Comparison of ENCODE assay signal across 4 worm cellular contexts in the genomic region with DNA sequence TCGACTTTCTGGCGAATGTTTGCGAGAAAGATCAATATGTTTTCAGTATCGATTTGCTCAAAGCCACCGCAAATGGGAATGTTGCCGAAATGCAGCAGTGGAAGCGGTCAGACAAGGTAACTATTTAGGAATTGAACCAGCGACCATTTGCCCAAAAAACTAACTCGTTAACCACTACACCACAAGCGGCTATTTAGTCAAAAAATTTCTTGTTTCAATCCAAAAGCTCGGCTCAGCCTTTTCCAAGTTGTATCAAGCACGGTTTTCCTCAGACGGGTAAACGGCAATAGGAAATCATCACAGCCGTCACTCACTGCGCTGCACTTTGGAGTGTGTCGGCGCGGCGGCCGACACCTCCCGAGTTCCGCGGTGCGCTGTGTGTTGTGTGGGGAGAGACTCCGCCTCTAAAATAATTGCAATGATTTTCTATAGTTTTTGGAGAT.
TF ChIP-seq lines count a peak whose summit lies in the region.

No protein-coding gene starts in this region.

TF ChIP-seq in whole organism, L1 larva, 84 proteins besides CTCF, POLR2A, EP300 and RAD21 (continued from another document and continues in another):
- TF ChIP-seq nhr-28 (tag; optimal IDR thresholded peaks at IDR 0.05; lab: Kevin White, UChicago) = no peak
- TF ChIP-seq zip-4 (GFP tag; optimal IDR thresholded peaks at IDR 0.05; lab: Kevin White, UChicago) = peak; percentile 58
- peak; percentile 54 for TF ChIP-seq nhr-11 (tag; optimal IDR thresholded peaks at IDR 0.05; lab: Kevin White, UChicago)
- peak; percentile 15 for TF ChIP-seq ceh-8 (GFP tag; optimal IDR thresholded peaks at IDR 0.05; lab: Kevin White, UChicago)
- TF ChIP-seq rnt-1 (tag; optimal IDR thresholded peaks at IDR 0.05; lab: Kevin White, UChicago) = peak; percentile 89
- peak; percentile 68 for TF ChIP-seq lin-39 (tag; optimal IDR thresholded peaks at IDR 0.05; lab: Kevin White, UChicago)
- TF ChIP-seq efl-3 (GFP tag; optimal IDR thresholded peaks at IDR 0.05; lab: Kevin White, UChicago) = peak; percentile 48
- TF ChIP-seq nhr-20 (tag; optimal IDR thresholded peaks at IDR 0.05; lab: Kevin White, UChicago) = peak; percentile 82
- TF ChIP-seq ceh-82 (tag; optimal IDR thresholded peaks at IDR 0.05; lab: Kevin White, UChicago) = peak; percentile 63 to 76 (median 66)
- no peak for TF ChIP-seq unc-30 (tag; optimal IDR thresholded peaks at IDR 0.05; lab: Kevin White, UChicago)
- peak; percentile 84 for TF ChIP-seq lin-13 (GFP tag; optimal IDR thresholded peaks at IDR 0.05; lab: Kevin White, UChicago)
- TF ChIP-seq swsn-7 (tag; optimal IDR thresholded peaks at IDR 0.05; lab: Kevin White, UChicago) = peak; percentile 86
- no peak for TF ChIP-seq Y116A8C.19 (tag; optimal IDR thresholded peaks at IDR 0.05; lab: Kevin White, UChicago; ENCODE audit: borderline replicate concordance)
- peak; percentile 53 for TF ChIP-seq aly-2 (tag; optimal IDR thresholded peaks at IDR 0.05; lab: Kevin White, UChicago)
- no peak for TF ChIP-seq alr-1 (tag; optimal IDR thresholded peaks at IDR 0.05; lab: Kevin White, UChicago; ENCODE audit: borderline replicate concordance)
- TF ChIP-seq ces-1 (GFP tag; optimal IDR thresholded peaks at IDR 0.05; lab: Kevin White, UChicago) = no peak
- TF ChIP-seq fkh-10 (GFP tag; optimal IDR thresholded peaks at IDR 0.05; lab: Kevin White, UChicago) = no peak
- peak; percentile 77 for TF ChIP-seq lin-14 (GFP tag; optimal IDR thresholded peaks at IDR 0.05; lab: Kevin White, UChicago)
- peak; percentile 92 for TF ChIP-seq nhr-47 (tag; optimal IDR thresholded peaks at IDR 0.05; lab: Kevin White, UChicago)
- TF ChIP-seq C34B4.2 (tag; optimal IDR thresholded peaks at IDR 0.05; lab: Kevin White, UChicago) = no peak
- TF ChIP-seq sptf-1 (tag; optimal IDR thresholded peaks at IDR 0.05; lab: Kevin White, UChicago) = no peak
- TF ChIP-seq nhr-19 (GFP tag; conservative IDR thresholded peaks at IDR 0.05; lab: Robert Waterston, UW) = peak; percentile 84
- peak; percentile 44 for TF ChIP-seq unc-86 (tag; optimal IDR thresholded peaks at IDR 0.05; lab: Kevin White, UChicago)
- no peak for TF ChIP-seq nhr-84 (tag; optimal IDR thresholded peaks at IDR 0.05; lab: Kevin White, UChicago)
- TF ChIP-seq unc-130 (tag; optimal IDR thresholded peaks at IDR 0.05; lab: Kevin White, UChicago) = peak; percentile 40
- TF ChIP-seq skn-1 (tag; optimal IDR thresholded peaks at IDR 0.05; lab: Kevin White, UChicago) = peak; percentile 41
- TF ChIP-seq dpl-1 (GFP tag; optimal IDR thresholded peaks at IDR 0.05; lab: Kevin White, UChicago) = peak; percentile 65 to 75 (median 72)
- TF ChIP-seq tbx-2 (tag; optimal IDR thresholded peaks at IDR 0.05; lab: Kevin White, UChicago) = peak; percentile 68
- no peak for TF ChIP-seq ceh-90 (tag; optimal IDR thresholded peaks at IDR 0.05; lab: Kevin White, UChicago)
- TF ChIP-seq fkh-8 (tag; optimal IDR thresholded peaks at IDR 0.05; lab: Kevin White, UChicago) = peak; percentile 29
- no peak for TF ChIP-seq lir-3 (tag; optimal IDR thresholded peaks at IDR 0.05; lab: Kevin White, UChicago; ENCODE audit: poor library complexity)

TF ChIP-seq in whole organism, L3 larva, 47 proteins besides CTCF, POLR2A, EP300 and RAD21 (continued from another document):
- TF ChIP-seq mdl-1 (tag; optimal IDR thresholded peaks at IDR 0.05; lab: Kevin White, UChicago) (no peak), tbx-2 (tag; optimal IDR thresholded peaks at IDR 0.05; lab: Kevin White, UChicago) (peak; percentile 16), ztf-4 (tag; optimal IDR thresholded peaks at IDR 0.05; lab: Kevin White, UChicago) (no peak), zag-1 (tag; optimal IDR thresholded peaks at IDR 0.05; lab: Kevin White, UChicago) (no peak), elt-1 (tag; optimal IDR thresholded peaks at IDR 0.05; lab: Kevin White, UChicago) (no peak), ztf-11 (tag; optimal IDR thresholded peaks at IDR 0.05; lab: Kevin White, UChicago) (no peak), jun-1 (tag; optimal IDR thresholded peaks at IDR 0.05; lab: Kevin White, UChicago) (peak; percentile 46), daf-12 (tag; optimal IDR thresholded peaks at IDR 0.05; lab: Kevin White, UChicago) (no peak), ceh-82 (tag; optimal IDR thresholded peaks at IDR 0.05; lab: Kevin White, UChicago) (peak; percentile 62), egl-27 (tag; optimal IDR thresholded peaks at IDR 0.05; lab: Kevin White, UChicago) (peak; percentile 40)

TF ChIP-seq in whole organism, L4 larva, 104 proteins besides CTCF, POLR2A, EP300 and RAD21 (continued from another document and continues in another):
- TF ChIP-seq lin-29 (GFP tag; IDR thresholded peaks at IDR 0.05; lab: Robert Waterston, UW) (no peak), egl-27 (tag; optimal IDR thresholded peaks at IDR 0.05; lab: Kevin White, UChicago) (no peak), lin-39 (tag; optimal IDR thresholded peaks at IDR 0.05; lab: Kevin White, UChicago) (no peak), mdl-1 (tag; optimal IDR thresholded peaks at IDR 0.05; lab: Kevin White, UChicago) (peak in 1 of 2 experiments; percentile 11), nhr-11 (tag; optimal IDR thresholded peaks at IDR 0.05; lab: Kevin White, UChicago) (no peak), dpl-1 (GFP tag; optimal IDR thresholded peaks at IDR 0.05; lab: Kevin White, UChicago) (peak; percentile 71), nhr-111 (GFP tag; optimal IDR thresholded peaks at IDR 0.05; lab: Kevin White, UChicago) (no peak), skn-1 (tag; optimal IDR thresholded peaks at IDR 0.05; lab: Kevin White, UChicago) (no peak), egl-43 (GFP tag; IDR thresholded peaks at IDR 0.05; lab: Robert Waterston, UW) (peak; percentile 72), nhr-10 (tag; optimal IDR thresholded peaks at IDR 0.05; lab: Kevin White, UChicago) (no peak), madf-5 (GFP tag; IDR thresholded peaks at IDR 0.05; lab: Robert Waterston, UW) (no peak), Y5F2A.4 (GFP tag; optimal IDR thresholded peaks at IDR 0.05; lab: Kevin White, UChicago) (peak; percentile 36), nhr-77 (tag; optimal IDR thresholded peaks at IDR 0.05; lab: Kevin White, UChicago) (peak; percentile 2), hlh-30 (tag; optimal IDR thresholded peaks at IDR 0.05; lab: Kevin White, UChicago; ENCODE audit: insufficient read depth) (peak; percentile 67), nhr-42 (GFP tag; IDR thresholded peaks at IDR 0.05; lab: Robert Waterston, UW) (peak; percentile 59), nhr-48 (tag; optimal IDR thresholded peaks at IDR 0.05; lab: Kevin White, UChicago) (peak; percentile 65), ceh-20 (GFP tag; IDR thresholded peaks at IDR 0.05; lab: Robert Waterston, UW) (0 out of 2 replicates have a peak, but pooled peaks have one; percentile 23), hmg-1.1 (GFP tag; IDR thresholded peaks at IDR 0.05; lab: Robert Waterston, UW) (peak; percentile 79), madf-9 (GFP tag; conservative IDR thresholded peaks at IDR 0.05; lab: Robert Waterston, UW) (no peak; the same call in 1 of the 2 replicates), php-3 (GFP tag; IDR thresholded peaks at IDR 0.05; lab: Robert Waterston, UW) (peak; percentile 49; the same call in 1 of the 2 replicates), F49E8.2 (tag; optimal IDR thresholded peaks at IDR 0.05; lab: Kevin White, UChicago; ENCODE audit: borderline replicate concordance) (peak; percentile 96), lin-15B (tag; optimal IDR thresholded peaks at IDR 0.05; lab: Kevin White, UChicago) (no peak), zip-2 (tag; optimal IDR thresholded peaks at IDR 0.05; lab: Kevin White, UChicago) (no peak), nhr-25 (tag; optimal IDR thresholded peaks at IDR 0.05; lab: Kevin White, UChicago; ENCODE audit: borderline replicate concordance, insufficient read depth) (peak; percentile 40), D1046.2 (GFP tag; IDR thresholded peaks at IDR 0.05; lab: Robert Waterston, UW) (0 out of 2 replicates have a peak, but pooled peaks have one; percentile 56), mxl-2 (GFP tag; conservative IDR thresholded peaks at IDR 0.05; lab: Robert Waterston, UW) (no peak), saeg-2 (GFP tag; IDR thresholded peaks at IDR 0.05; lab: Robert Waterston, UW) (no peak), ceh-32 (tag; optimal IDR thresholded peaks at IDR 0.05; lab: Kevin White, UChicago; ENCODE audit: poor library complexity) (no peak), Y75B8A.6 (GFP tag; IDR thresholded peaks at IDR 0.05; lab: Robert Waterston, UW) (peak; percentile 36; the same call in 1 of the 2 replicates), mxl-3 (GFP tag; optimal IDR thresholded peaks at IDR 0.05; lab: Kevin White, UChicago) (peak; percentile 72), sdz-12 (GFP tag; optimal IDR thresholded peaks at IDR 0.05; lab: Kevin White, UChicago) (no peak), mdt-29 (GFP tag; IDR thresholded peaks at IDR 0.05; lab: Robert Waterston, UW) (peak; percentile 83), unc-130 (GFP tag; optimal IDR thresholded peaks at IDR 0.05; lab: Kevin White, UChicago) (peak; percentile 95), nhr-76 (tag; optimal IDR thresholded peaks at IDR 0.05; lab: Kevin White, UChicago) (no peak), fos-1 (tag; optimal IDR thresholded peaks at IDR 0.05; lab: Kevin White, UChicago) (no peak), T26A8.4 (GFP tag; IDR thresholded peaks at IDR 0.05; lab: Robert Waterston, UW) (peak; percentile 89), pha-4 (GFP tag; IDR thresholded peaks at IDR 0.05; lab: Robert Waterston, UW) (peak; percentile 54; the same call in 1 of the 2 replicates), pha-4 (tag; optimal IDR thresholded peaks at IDR 0.05; lab: Kevin White, UChicago) (no peak), attf-4 (tag; optimal IDR thresholded peaks at IDR 0.05; lab: Kevin White, UChicago) (no peak), lsy-2 (tag; optimal IDR thresholded peaks at IDR 0.05; lab: Kevin White, UChicago) (peak; percentile 50 to 73), ZK546.5 (tag; optimal IDR thresholded peaks at IDR 0.05; lab: Kevin White, UChicago) (no peak), lin-13 (GFP tag; optimal IDR thresholded peaks at IDR 0.05; lab: Kevin White, UChicago) (peak; percentile 92), rbr-2 (tag; optimal IDR thresholded peaks at IDR 0.05; lab: Kevin White, UChicago) (peak; percentile 69), nhr-237 (tag; optimal IDR thresholded peaks at IDR 0.05; lab: Kevin White, UChicago) (no peak)

TF ChIP-seq in whole organism, young adult, 124 proteins besides CTCF, POLR2A, EP300 and RAD21 (continued from another document and continues in another):
- peak; percentile 82 for TF ChIP-seq repo-1 (tag; optimal IDR thresholded peaks at IDR 0.05; lab: Kevin White, UChicago)
- peak; percentile 92 for TF ChIP-seq zfh-2 (GFP tag; conservative IDR thresholded peaks at IDR 0.05; lab: Robert Waterston, UW)
- peak; percentile 73; the same call in 1 of the 2 replicates for TF ChIP-seq hsf-1 (GFP tag; IDR thresholded peaks at IDR 0.05; lab: Robert Waterston, UW)
- TF ChIP-seq efl-1 (GFP tag; optimal IDR thresholded peaks at IDR 0.05; lab: Kevin White, UChicago) = peak; percentile 44
- no peak for TF ChIP-seq F57C9.4 (tag; optimal IDR thresholded peaks at IDR 0.05; lab: Kevin White, UChicago)
- peak; percentile 99 for TF ChIP-seq snpc-1.1 (tag; optimal IDR thresholded peaks at IDR 0.05; lab: Kevin White, UChicago; ENCODE audit: insufficient read depth)
- 0 out of 2 replicates have a peak, but pooled peaks have one; percentile 36 for TF ChIP-seq F39B2.1 (GFP tag; IDR thresholded peaks at IDR 0.05; lab: Robert Waterston, UW)
- peak; percentile 95 for TF ChIP-seq ztf-28 (GFP tag; IDR thresholded peaks at IDR 0.05; lab: Robert Waterston, UW)
- TF ChIP-seq mxl-1 (tag; optimal IDR thresholded peaks at IDR 0.05; lab: Kevin White, UChicago) = peak; percentile 84
- peak; percentile 88 for TF ChIP-seq nfyb-1 (GFP tag; IDR thresholded peaks at IDR 0.05; lab: Robert Waterston, UW)
- no peak for TF ChIP-seq nfya-1 (tag; optimal IDR thresholded peaks at IDR 0.05; lab: Kevin White, UChicago; ENCODE audit: borderline replicate concordance, insufficient read depth)
- peak; percentile 28 to 54 for TF ChIP-seq let-607 (tag; optimal IDR thresholded peaks at IDR 0.05; lab: Kevin White, UChicago)
- peak; percentile 93 for TF ChIP-seq mcd-1 (GFP tag; IDR thresholded peaks at IDR 0.05; lab: Robert Waterston, UW)
- no peak for TF ChIP-seq F10E7.11 (tag; optimal IDR thresholded peaks at IDR 0.05; lab: Kevin White, UChicago)
- TF ChIP-seq ekl-4 (GFP tag; IDR thresholded peaks at IDR 0.05; lab: Robert Waterston, UW) = peak; percentile 91
- TF ChIP-seq Y95B8A.8 (GFP tag; IDR thresholded peaks at IDR 0.05; lab: Robert Waterston, UW) = peak; percentile 94
- peak; percentile 97 for TF ChIP-seq F49E8.2 (tag; optimal IDR thresholded peaks at IDR 0.05; lab: Kevin White, UChicago; ENCODE audit: insufficient read depth)
- no peak for TF ChIP-seq chd-7 (tag; optimal IDR thresholded peaks at IDR 0.05; lab: Kevin White, UChicago)
- TF ChIP-seq lir-1 (GFP tag; conservative IDR thresholded peaks at IDR 0.05; lab: Robert Waterston, UW) = peak; percentile 83
- TF ChIP-seq lin-54 (GFP tag; optimal IDR thresholded peaks at IDR 0.05; lab: Kevin White, UChicago) = peak; percentile 88
- no peak for TF ChIP-seq ztf-22 (GFP tag; optimal IDR thresholded peaks at IDR 0.05; lab: Kevin White, UChicago)
- TF ChIP-seq ceh-100 (GFP tag; IDR thresholded peaks at IDR 0.05; lab: Robert Waterston, UW) = peak; percentile 80
- TF ChIP-seq zim-3 (tag; optimal IDR thresholded peaks at IDR 0.05; lab: Kevin White, UChicago) = peak; percentile 38
- no peak for TF ChIP-seq ztf-6 (GFP tag; IDR thresholded peaks at IDR 0.05; lab: Robert Waterston, UW)
- TF ChIP-seq snpc-4 (GFP tag; optimal IDR thresholded peaks at IDR 0.05; lab: Kevin White, UChicago) = peak; percentile 99
- peak; percentile 99 to 100 (median 100) for TF ChIP-seq snpc-4 (tag; optimal IDR thresholded peaks at IDR 0.05; lab: Kevin White, UChicago)
- TF ChIP-seq T07F8.4 (tag; optimal IDR thresholded peaks at IDR 0.05; lab: Kevin White, UChicago) = peak; percentile 63
- no peak for TF ChIP-seq aptf-2 (GFP tag; conservative IDR thresholded peaks at IDR 0.05; lab: Robert Waterston, UW)
- peak; percentile 98 for TF ChIP-seq hmg-1.2 (GFP tag; IDR thresholded peaks at IDR 0.05; lab: Robert Waterston, UW)
- peak; percentile 80 for TF ChIP-seq die-1 (tag; optimal IDR thresholded peaks at IDR 0.05; lab: Kevin White, UChicago)
- peak; percentile 61 for TF ChIP-seq ztf-26 (tag; optimal IDR thresholded peaks at IDR 0.05; lab: Kevin White, UChicago)
- peak; percentile 67; the same call in 1 of the 2 replicates for TF ChIP-seq hmg-20 (GFP tag; IDR thresholded peaks at IDR 0.05; lab: Robert Waterston, UW)
- TF ChIP-seq madf-6 (GFP tag; IDR thresholded peaks at IDR 0.05; lab: Robert Waterston, UW) = peak; percentile 88
- TF ChIP-seq ceh-40 (GFP tag; IDR thresholded peaks at IDR 0.05; lab: Robert Waterston, UW) = no peak
- TF ChIP-seq sdz-38 (tag; optimal IDR thresholded peaks at IDR 0.05; lab: Kevin White, UChicago) = peak; percentile 33
- peak; percentile 100 for TF ChIP-seq D2030.7 (GFP tag; IDR thresholded peaks at IDR 0.05; lab: Robert Waterston, UW)
- peak; percentile 49 for TF ChIP-seq mes-4 (tag; optimal IDR thresholded peaks at IDR 0.05; lab: Kevin White, UChicago)
- TF ChIP-seq attf-6 (GFP tag; IDR thresholded peaks at IDR 0.05; lab: Robert Waterston, UW) = peak; percentile 93
- TF ChIP-seq him-1 (tag; optimal IDR thresholded peaks at IDR 0.05; lab: Kevin White, UChicago) = peak; percentile 97
- TF ChIP-seq madf-8 (GFP tag; conservative IDR thresholded peaks at IDR 0.05; lab: Robert Waterston, UW) = peak; percentile 44
- peak; percentile 71 for TF ChIP-seq egrh-3 (GFP tag; IDR thresholded peaks at IDR 0.05; lab: Robert Waterston, UW)
- peak; percentile 64 for TF ChIP-seq B0035.1 (tag; optimal IDR thresholded peaks at IDR 0.05; lab: Kevin White, UChicago)
- peak; percentile 99 for TF ChIP-seq pbrm-1 (GFP tag; IDR thresholded peaks at IDR 0.05; lab: Robert Waterston, UW)
- no peak for TF ChIP-seq ceh-58 (GFP tag; IDR thresholded peaks at IDR 0.05; lab: Robert Waterston, UW)
- peak; percentile 58 for TF ChIP-seq madf-10 (tag; optimal IDR thresholded peaks at IDR 0.05; lab: Kevin White, UChicago)
- no peak for TF ChIP-seq dpff-1 (tag; optimal IDR thresholded peaks at IDR 0.05; lab: Kevin White, UChicago)
- TF ChIP-seq lag-1 (GFP tag; IDR thresholded peaks at IDR 0.05; lab: Robert Waterston, UW) = no peak
- TF ChIP-seq ets-4 (GFP tag; optimal IDR thresholded peaks at IDR 0.05; lab: Kevin White, UChicago) = peak; percentile 72
- no peak for TF ChIP-seq nhr-27 (tag; optimal IDR thresholded peaks at IDR 0.05; lab: Kevin White, UChicago)
- peak; percentile 18 for TF ChIP-seq K12H6.12 (tag; optimal IDR thresholded peaks at IDR 0.05; lab: Kevin White, UChicago)
- peak; percentile 77 for TF ChIP-seq nhr-90 (tag; optimal IDR thresholded peaks at IDR 0.05; lab: Kevin White, UChicago)
